Worm (Caenorhabditis elegans): ENCODE data around the gene F14H8.4.
A peak's percentile ranks its signal among the peaks of the same experiment; 100 is the strongest.

F14H8.4 gene

DNA sequence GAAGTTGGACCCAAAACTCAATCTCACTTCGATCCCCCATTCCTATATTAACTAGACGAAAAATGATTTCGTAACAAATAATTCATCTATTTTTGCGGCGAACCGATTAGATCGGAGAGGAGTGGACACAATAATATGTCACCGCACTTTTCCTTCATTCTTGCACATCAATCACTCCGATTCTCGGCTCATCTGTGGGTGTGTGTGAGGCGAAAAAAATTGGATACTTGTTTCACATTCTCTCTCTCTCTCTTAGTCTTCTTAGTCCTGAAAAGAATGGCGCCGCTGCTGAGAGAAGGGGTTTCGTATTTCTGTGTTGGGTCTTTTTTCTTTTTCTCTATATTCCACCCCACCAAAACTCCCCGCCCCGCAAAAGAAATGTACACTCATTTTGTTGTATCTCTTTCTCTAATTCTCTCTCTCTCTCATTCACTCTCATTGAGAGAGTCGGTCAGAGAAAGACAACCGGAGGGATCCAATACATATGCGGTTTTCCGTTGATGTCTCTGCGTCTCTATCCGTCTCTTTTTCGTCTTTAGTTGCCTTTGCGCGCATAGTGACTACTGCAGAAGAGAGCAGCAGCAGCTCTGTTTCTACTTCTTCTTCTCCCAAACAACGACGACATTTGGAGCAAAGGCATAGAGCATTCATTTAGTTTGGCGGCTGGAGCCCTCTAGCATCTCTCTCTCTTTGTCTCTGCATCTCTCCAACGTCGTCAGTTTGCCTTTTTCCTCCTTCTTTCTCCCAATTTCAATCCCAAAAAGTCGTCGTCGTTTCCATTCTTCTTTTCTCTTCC is 47.6 kb downstream of the F14H8.4 start, which contains the start of gene unc-76 (continued):
- no peak for TF ChIP-seq mdl-1 (tag; optimal IDR thresholded peaks at IDR 0.05)
- TF ChIP-seq ceh-9 (tag; optimal IDR thresholded peaks at IDR 0.05) = no peak
- TF ChIP-seq daf-12 (tag; optimal IDR thresholded peaks at IDR 0.05) = no peak

DNA sequence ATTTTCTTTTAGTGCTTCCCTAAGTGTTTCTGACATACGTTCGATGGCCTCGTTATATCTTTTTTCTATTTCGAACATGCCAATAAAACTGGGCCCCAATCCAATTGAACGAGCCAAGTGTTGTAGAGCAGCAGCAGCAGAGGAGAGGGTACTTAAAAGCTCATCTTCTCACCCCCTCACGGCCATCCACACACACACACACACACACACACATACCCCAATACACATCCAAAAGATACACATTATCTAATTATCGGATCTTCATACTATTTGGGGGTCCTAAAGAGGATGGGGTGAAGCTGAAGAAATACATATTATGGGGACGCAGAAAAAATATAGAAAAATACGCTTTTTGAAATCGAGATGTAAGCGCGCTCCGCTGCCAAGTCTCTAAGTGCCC is 49.1 kb downstream of the F14H8.4 start:
- TF ChIP-seq lsy-12 (tag; optimal IDR thresholded peaks at IDR 0.05) (no peak), skn-1 (tag; optimal IDR thresholded peaks at IDR 0.05) (no peak), nhr-11 (tag; optimal IDR thresholded peaks at IDR 0.05) (no peak), nfya-1 (tag; optimal IDR thresholded peaks at IDR 0.05; ENCODE audit: insufficient read depth) (peak; percentile 6), ZK546.5 (tag; optimal IDR thresholded peaks at IDR 0.05) (no peak), zag-1 (tag; optimal IDR thresholded peaks at IDR 0.05) (no peak), aly-2 (tag; optimal IDR thresholded peaks at IDR 0.05) (no peak), egl-5 (tag; optimal IDR thresholded peaks at IDR 0.05) (peak; percentile 78)

Measured in whole organism, L3 larva.